Worm (Caenorhabditis elegans): ENCODE results near the gene apb-1.
A peak's percentile ranks its signal among the peaks of the same experiment; 100 is the strongest.

DNA sequence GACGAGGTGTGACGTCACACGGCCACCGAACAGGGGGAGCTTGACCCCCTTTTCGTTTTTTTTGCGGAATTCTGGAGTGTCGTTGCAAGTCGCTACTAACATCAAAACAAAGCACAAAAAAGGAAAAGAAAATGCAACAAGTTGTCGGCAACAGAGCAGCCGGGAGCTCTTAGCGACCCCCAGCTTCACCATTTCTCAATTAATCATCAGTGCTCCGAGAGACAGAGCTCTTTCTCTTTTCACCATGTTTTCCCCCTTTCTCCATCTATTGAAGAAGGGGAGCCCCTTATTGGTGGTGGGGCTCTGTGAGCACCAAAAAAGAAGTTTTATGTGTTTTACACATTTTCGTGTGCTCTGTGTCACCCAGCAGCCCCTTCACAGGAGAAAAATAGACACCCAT is 43.3 kb downstream of the apb-1 start:
- TF ChIP-seq ref-1 (GFP tag; conservative IDR thresholded peaks at IDR 0.05) (no peak), ztf-29 (GFP tag; IDR thresholded peaks at IDR 0.05) (no peak), tab-1 (GFP tag; IDR thresholded peaks at IDR 0.05) (0 out of 2 replicates have a peak, but pooled peaks have one; percentile 52), flt-1 (GFP tag; IDR thresholded peaks at IDR 0.05) (no peak), med-1 (GFP tag; optimal IDR thresholded peaks at IDR 0.05; ENCODE audit: insufficient read depth) (no peak), klf-2 (GFP tag; conservative IDR thresholded peaks at IDR 0.05) (no peak), T22C8.4 (GFP tag; IDR thresholded peaks at IDR 0.05) (no peak), cog-1 (tag; optimal IDR thresholded peaks at IDR 0.05) (no peak)

Measured in whole organism, midembryonic.